Fruit fly (Drosophila melanogaster) whole organism, wandering third instar larva: Measurements from ENCODE around the gene slif.
A peak's percentile ranks its signal among the peaks of the same experiment; 100 is the strongest.

Experiments
- Abd-B ChIP-seq: fragments of >200 bp; optimal IDR thresholded peaks from 2 replicates; lab custom pipeline; 2017; ENCODE audit warnings: missing biosample characterization, missing genetic modification characterization
- CG32264 ChIP-seq: fragments of 200-800 bp; sonication (Bioruptor generic); optimal IDR thresholded peaks from 2 replicates; lab custom pipeline; 2016; ENCODE audit warnings: missing biosample characterization, missing genetic modification characterization
- CG9705 ChIP-seq: fragments of 200-800 bp; sonication (Bioruptor generic); optimal IDR thresholded peaks from 2 replicates; lab custom pipeline; 2018; ENCODE audit warnings: missing biosample characterization, mild to moderate bottlenecking, missing genetic modification characterization
- CrebA ChIP-seq: fragments of 200-800 bp; sonication (Bioruptor generic); optimal IDR thresholded peaks from 2 replicates; lab custom pipeline; 2016; ENCODE audit warnings: missing biosample characterization, mild to moderate bottlenecking, missing genetic modification characterization, borderline replicate concordance
- Dfd ChIP-seq: fragments of >200 bp; optimal IDR thresholded peaks from 2 replicates; lab custom pipeline; 2017; ENCODE audit warnings: missing biosample characterization, missing genetic modification characterization
- Dif ChIP-seq: fragments of 200-275, 200-300 bp; sonication (Bioruptor generic); optimal IDR thresholded peaks from 2 replicates; lab custom pipeline; 2018; ENCODE audit warnings: missing biosample characterization, missing genetic modification characterization; ENCODE audit not compliant: partially characterized antibody
- GATAd ChIP-seq: sonication (Bioruptor generic); optimal IDR thresholded peaks from 2 replicates; lab custom pipeline; 2016; ENCODE audit warnings: missing biosample characterization, missing genetic modification characterization
- HLH106 ChIP-seq: fragments of 200-800 bp; optimal IDR thresholded peaks from 3 replicates; lab custom pipeline; 2019; ENCODE audit warnings: missing biosample characterization, mild to moderate bottlenecking, missing genetic modification characterization, moderate library complexity
- Hnf4 ChIP-seq: fragments of 200-800 bp; sonication (Bioruptor generic); optimal IDR thresholded peaks from 2 replicates; lab custom pipeline; 2016; ENCODE audit warnings: missing biosample characterization, mild to moderate bottlenecking, missing genetic modification characterization
- Hr78 ChIP-seq: fragments of >200 bp; optimal IDR thresholded peaks from 2 replicates; lab custom pipeline; 2017; ENCODE audit warnings: missing biosample characterization, missing genetic modification characterization
- Hr83 ChIP-seq: fragments of 200-300 bp; sonication (Bioruptor generic); optimal IDR thresholded peaks from 2 replicates; lab custom pipeline; 2016; ENCODE audit warnings: missing biosample characterization, mild to moderate bottlenecking, missing genetic modification characterization, moderate library complexity; ENCODE audit not compliant: poor library complexity, severe bottlenecking
- Jra ChIP-seq: sonication (Bioruptor generic); optimal IDR thresholded peaks from 2 replicates; lab custom pipeline; 2016; ENCODE audit warnings: missing biosample characterization, missing genetic modification characterization
- Mio ChIP-seq: sonication (Bioruptor generic); optimal IDR thresholded peaks from 2 replicates; lab custom pipeline; 2016; ENCODE audit warnings: missing biosample characterization, missing genetic modification characterization
- Myc ChIP-seq: fragments of >200 bp; optimal IDR thresholded peaks from 2 replicates; lab custom pipeline; 2017
- N ChIP-seq: fragments of >200 bp; optimal IDR thresholded peaks from 2 replicates; lab custom pipeline; 2018; ENCODE audit warnings: missing biosample characterization, missing external identifiers, missing genetic modification characterization
- OdsH ChIP-seq: fragments of 200-800 bp; sonication (Bioruptor generic); optimal IDR thresholded peaks from 2 replicates; lab custom pipeline; 2016; ENCODE audit warnings: missing biosample characterization, mild to moderate bottlenecking, missing genetic modification characterization
- Rel ChIP-seq, 2 experiments: fragments of 200-800 bp; sonication (Bioruptor generic) in 1 of 2; optimal IDR thresholded peaks; 2 replicates in 1 of 2; 3 replicates in 1 of 2; lab custom pipeline; 2016 to 2019; ENCODE audit warnings: mild to moderate bottlenecking in 2 of 2, missing biosample characterization in 2 of 2, missing genetic modification characterization in 2 of 2, moderate library complexity in 1 of 2
- Sp1 ChIP-seq: fragments of 200-800 bp; sonication (Bioruptor generic); optimal IDR thresholded peaks from 3 replicates; lab custom pipeline; 2019; ENCODE audit warnings: missing biosample characterization, mild to moderate bottlenecking, missing genetic modification characterization, moderate library complexity
- Vsx2 ChIP-seq: fragments of 200-300, 225-300 bp; sonication (Bioruptor generic); optimal IDR thresholded peaks from 2 replicates; lab custom pipeline; 2018; ENCODE audit warnings: missing biosample characterization, missing genetic modification characterization; ENCODE audit not compliant: partially characterized antibody
- br ChIP-seq: fragments of 200-800 bp; sonication (Bioruptor generic); optimal IDR thresholded peaks from 2 replicates; lab custom pipeline; 2016; ENCODE audit warnings: missing biosample characterization, missing genetic modification characterization
- brk ChIP-seq: fragments of 200-800 bp; sonication (Bioruptor generic); optimal IDR thresholded peaks from 2 replicates; lab custom pipeline; 2016; ENCODE audit warnings: missing biosample characterization, mild to moderate bottlenecking, missing genetic modification characterization
- dl ChIP-seq, 2 experiments: fragments of 175-275, 200-275 bp in 1 of 2; fragments of 200-275 bp in 1 of 2; sonication (Bioruptor generic); optimal IDR thresholded peaks; lab custom pipeline; 2018; ENCODE audit warnings: mild to moderate bottlenecking in 2 of 2, missing biosample characterization in 2 of 2, missing genetic modification characterization in 2 of 2, moderate library complexity in 2 of 2; ENCODE audit not compliant: partially characterized antibody in 2 of 2, insufficient read depth in 1 of 2
- dmrt93B ChIP-seq: fragments of 200-800 bp; sonication (Bioruptor generic); optimal IDR thresholded peaks from 2 replicates; lab custom pipeline; 2018; ENCODE audit warnings: missing biosample characterization, mild to moderate bottlenecking, missing genetic modification characterization
- dsf ChIP-seq: sonication (Bioruptor generic); optimal IDR thresholded peaks from 2 replicates; lab custom pipeline; 2016; ENCODE audit warnings: missing biosample characterization, missing genetic modification characterization, borderline replicate concordance
- ey ChIP-seq: fragments of 200-800 bp; sonication (Bioruptor generic); optimal IDR thresholded peaks from 2 replicates; lab custom pipeline; 2016; ENCODE audit warnings: missing biosample characterization, missing genetic modification characterization
- foxo ChIP-seq, 2 experiments: fragments of 200-800 bp; sonication (Bioruptor generic); optimal IDR thresholded peaks; 2 replicates in 1 of 2; 3 replicates in 1 of 2; lab custom pipeline; 2016 to 2017; ENCODE audit warnings: missing biosample characterization in 2 of 2, missing genetic modification characterization in 2 of 2
- fru ChIP-seq: fragments of 200-800 bp; sonication (Bioruptor generic); optimal IDR thresholded peaks from 3 replicates; lab custom pipeline; 2016; ENCODE audit warnings: missing biosample characterization, mild to moderate bottlenecking, missing genetic modification characterization
- h ChIP-seq: fragments of 200-800 bp; sonication (Bioruptor generic); optimal IDR thresholded peaks from 3 replicates; lab custom pipeline; 2016; ENCODE audit warnings: missing biosample characterization, mild to moderate bottlenecking, missing genetic modification characterization
- jim ChIP-seq: fragments of 175-275, 200-325 bp; sonication (Bioruptor generic); optimal IDR thresholded peaks from 2 replicates; lab custom pipeline; 2016; ENCODE audit warnings: missing biosample characterization, mild to moderate bottlenecking, missing genetic modification characterization
- lola ChIP-seq: fragments of >200 bp; optimal IDR thresholded peaks from 2 replicates; lab custom pipeline; 2017; ENCODE audit warnings: missing biosample characterization, missing genetic modification characterization
- pan ChIP-seq: fragments of >200 bp; optimal IDR thresholded peaks from 2 replicates; lab custom pipeline; 2017
- psq ChIP-seq: fragments of 200-800 bp; sonication (Bioruptor generic); optimal IDR thresholded peaks from 3 replicates; lab custom pipeline; 2017; ENCODE audit warnings: missing biosample characterization, mild to moderate bottlenecking, missing genetic modification characterization, moderate library complexity
- rgr ChIP-seq: fragments of 200-800 bp; sonication (Bioruptor generic); optimal IDR thresholded peaks from 3 replicates; lab custom pipeline; 2016; ENCODE audit warnings: missing biosample characterization, mild to moderate bottlenecking, missing genetic modification characterization
- sage ChIP-seq: fragments of 200-800 bp; sonication (Bioruptor generic); optimal IDR thresholded peaks from 2 replicates; lab custom pipeline; 2016; ENCODE audit warnings: missing biosample characterization, mild to moderate bottlenecking, missing genetic modification characterization
- sv ChIP-seq: fragments of 200-800 bp; sonication (Bioruptor generic); optimal IDR thresholded peaks from 3 replicates; lab custom pipeline; 2016; ENCODE audit warnings: missing biosample characterization, missing genetic modification characterization
- tai ChIP-seq: sonication (Bioruptor generic); optimal IDR thresholded peaks from 2 replicates; lab custom pipeline; 2016; ENCODE audit warnings: missing biosample characterization, missing genetic modification characterization
- usp ChIP-seq: fragments of >200 bp; optimal IDR thresholded peaks from 2 replicates; lab custom pipeline; 2017; ENCODE audit warnings: missing biosample characterization, missing genetic modification characterization
- woc ChIP-seq: sonication (Bioruptor generic); optimal IDR thresholded peaks from 2 replicates; lab custom pipeline; 2016; ENCODE audit warnings: missing biosample characterization, mild to moderate bottlenecking, missing genetic modification characterization

slif gene

dm6 chr3L:22856009-22856477, 24.8 kb upstream of the slif start, which contains the start of gene CG32459:
CG32459 (minus strand) TSS chr3L:22856059.
- no peak for TF ChIP-seq GATAd
- no peak for TF ChIP-seq dsf (GFP tag; lab: Kevin White, UChicago)
- TF ChIP-seq CrebA (GFP tag; lab: Kevin White, UChicago) = no peak
- TF ChIP-seq Jra = no peak
- TF ChIP-seq woc = no peak
- TF ChIP-seq Hr83 (GFP tag; lab: Kevin White, UChicago) = no peak
- TF ChIP-seq ey (GFP tag; lab: Kevin White, UChicago) = no peak
- no peak for TF ChIP-seq tai (GFP tag; lab: Kevin White, UChicago)
- TF ChIP-seq Mio = no peak
- no peak for TF ChIP-seq psq (GFP tag; lab: Kevin White, UChicago)
- no peak for TF ChIP-seq Vsx2 (GFP tag; lab: Kevin White, UChicago)
- TF ChIP-seq Dfd (GFP tag; lab: Kevin White, UChicago) = no peak
- no peak for TF ChIP-seq HLH106 (tag; lab: Kevin White, UChicago)
- no peak for TF ChIP-seq pan

dm6 chr3L:22860487-22860886, 20.4 kb upstream of the slif start, which contains the start of gene CG13239:
CG13239 (plus strand) TSS chr3L:22860787.
- TF ChIP-seq Myc (lab: Kevin White, UChicago) (no peak), Mio (no peak), dsf (GFP tag; lab: Kevin White, UChicago) (no peak), Sp1 (GFP tag; lab: Kevin White, UChicago) (no peak)

DNA sequence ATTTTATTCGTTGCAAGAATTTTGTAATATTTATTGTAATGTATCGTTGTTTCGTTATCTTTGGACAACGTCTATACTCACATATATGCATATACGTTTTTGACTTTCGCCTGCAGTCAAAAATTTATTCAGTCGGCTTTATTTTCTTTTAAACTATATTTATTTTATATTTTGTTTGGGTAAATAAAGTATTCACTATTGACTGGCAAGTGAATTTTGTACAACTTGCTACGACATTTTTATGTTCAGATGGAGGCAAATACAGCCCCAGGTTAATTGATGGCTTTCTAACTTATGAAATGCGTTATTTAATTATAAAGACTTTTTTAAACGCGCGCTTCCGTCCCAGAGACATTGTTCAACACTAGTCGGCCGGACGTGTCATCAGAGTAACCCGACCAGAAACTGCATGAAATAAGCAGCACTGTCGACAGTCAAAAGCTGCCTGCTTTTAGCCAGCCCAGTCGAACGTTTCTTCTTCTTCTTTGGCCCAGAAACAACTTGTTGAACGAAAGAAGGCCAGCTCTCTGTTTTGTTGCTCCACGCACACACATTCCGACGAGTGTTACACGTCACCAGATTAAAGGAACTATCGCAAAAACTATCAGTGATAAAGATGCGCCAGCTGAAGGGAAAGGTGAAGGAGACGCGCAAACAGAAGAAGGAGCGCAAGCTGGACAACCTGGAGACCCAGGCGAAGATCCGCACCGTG, 17.3 kb upstream of the slif start, which contains the start of gene CG33169:
TSS of gene CG33169 (plus strand) at position 498 of the 712 bp plus-strand sequence.
- no peak for TF ChIP-seq Hr78 (GFP tag; lab: Kevin White, UChicago)
- TF ChIP-seq CG9705 (GFP tag; lab: Kevin White, UChicago) = peak; percentile 84
- TF ChIP-seq Hnf4 (GFP tag; lab: Kevin White, UChicago) = peak; percentile 82
- no peak for TF ChIP-seq brk
- peak; percentile 78 for TF ChIP-seq sv (GFP tag; lab: Kevin White, UChicago)
- peak; percentile 81 for TF ChIP-seq h (GFP tag; lab: Kevin White, UChicago)
- peak; percentile 42 for TF ChIP-seq OdsH (GFP tag; lab: Kevin White, UChicago)
- TF ChIP-seq sage = no peak
- TF ChIP-seq lola = no peak
- TF ChIP-seq br = peak; percentile 80
- no peak for TF ChIP-seq usp (GFP tag; lab: Kevin White, UChicago)
- peak in 1 of 2 experiments; percentile 81 for TF ChIP-seq foxo (GFP tag; optimal IDR thresholded peaks at IDR 0.05; lab: Kevin White, UChicago)
- peak; percentile 67 for TF ChIP-seq psq (GFP tag; lab: Kevin White, UChicago)
- TF ChIP-seq pan = no peak
- TF ChIP-seq CG32264 (GFP tag; lab: Kevin White, UChicago) = no peak
- peak; percentile 70 for TF ChIP-seq ey (GFP tag; lab: Kevin White, UChicago)
- TF ChIP-seq tai (GFP tag; lab: Kevin White, UChicago) = no peak
- no peak for TF ChIP-seq GATAd
- TF ChIP-seq jim (GFP tag; lab: Kevin White, UChicago) = peak; percentile 46
- TF ChIP-seq HLH106 (tag; lab: Kevin White, UChicago) = peak; percentile 79
- no peak for TF ChIP-seq Vsx2 (GFP tag; lab: Kevin White, UChicago)
- no peak for TF ChIP-seq Mio
- peak; percentile 89 for TF ChIP-seq Jra
- TF ChIP-seq dl (GFP tag; optimal IDR thresholded peaks at IDR 0.05; lab: Kevin White, UChicago; ENCODE audit: insufficient read depth in 1 of 2, partially characterized antibody in 2 of 2) = peak; percentile 89 to 93
- peak; percentile 82 for TF ChIP-seq Hr83 (GFP tag; lab: Kevin White, UChicago)
- TF ChIP-seq N (GFP tag; lab: Kevin White, UChicago) = no peak
- no peak for TF ChIP-seq Abd-B
- peak; percentile 100 for TF ChIP-seq Dif (GFP tag; lab: Kevin White, UChicago)
- TF ChIP-seq Dfd (GFP tag; lab: Kevin White, UChicago) = no peak
- TF ChIP-seq Myc (lab: Kevin White, UChicago) = no peak
- TF ChIP-seq woc = no peak
- TF ChIP-seq rgr (GFP tag; lab: Kevin White, UChicago) = peak; percentile 79
- TF ChIP-seq Rel (GFP tag; optimal IDR thresholded peaks at IDR 0.05; lab: Kevin White, UChicago) = no peak
- peak; percentile 65 for TF ChIP-seq Rel (tag; optimal IDR thresholded peaks at IDR 0.05; lab: Kevin White, UChicago)
- peak; percentile 82 for TF ChIP-seq dmrt93B (GFP tag; lab: Kevin White, UChicago)
- peak; percentile 81 for TF ChIP-seq fru
- peak; percentile 81 for TF ChIP-seq CrebA (GFP tag; lab: Kevin White, UChicago)
- TF ChIP-seq Sp1 (GFP tag; lab: Kevin White, UChicago) = peak; percentile 62
- TF ChIP-seq dsf (GFP tag; lab: Kevin White, UChicago) = no peak
- TF ChIP-seq, all 38 proteins: peak for 21
